Comparison of ENCODE assay signal across 4 fruit fly cellular contexts in the genomic region with DNA sequence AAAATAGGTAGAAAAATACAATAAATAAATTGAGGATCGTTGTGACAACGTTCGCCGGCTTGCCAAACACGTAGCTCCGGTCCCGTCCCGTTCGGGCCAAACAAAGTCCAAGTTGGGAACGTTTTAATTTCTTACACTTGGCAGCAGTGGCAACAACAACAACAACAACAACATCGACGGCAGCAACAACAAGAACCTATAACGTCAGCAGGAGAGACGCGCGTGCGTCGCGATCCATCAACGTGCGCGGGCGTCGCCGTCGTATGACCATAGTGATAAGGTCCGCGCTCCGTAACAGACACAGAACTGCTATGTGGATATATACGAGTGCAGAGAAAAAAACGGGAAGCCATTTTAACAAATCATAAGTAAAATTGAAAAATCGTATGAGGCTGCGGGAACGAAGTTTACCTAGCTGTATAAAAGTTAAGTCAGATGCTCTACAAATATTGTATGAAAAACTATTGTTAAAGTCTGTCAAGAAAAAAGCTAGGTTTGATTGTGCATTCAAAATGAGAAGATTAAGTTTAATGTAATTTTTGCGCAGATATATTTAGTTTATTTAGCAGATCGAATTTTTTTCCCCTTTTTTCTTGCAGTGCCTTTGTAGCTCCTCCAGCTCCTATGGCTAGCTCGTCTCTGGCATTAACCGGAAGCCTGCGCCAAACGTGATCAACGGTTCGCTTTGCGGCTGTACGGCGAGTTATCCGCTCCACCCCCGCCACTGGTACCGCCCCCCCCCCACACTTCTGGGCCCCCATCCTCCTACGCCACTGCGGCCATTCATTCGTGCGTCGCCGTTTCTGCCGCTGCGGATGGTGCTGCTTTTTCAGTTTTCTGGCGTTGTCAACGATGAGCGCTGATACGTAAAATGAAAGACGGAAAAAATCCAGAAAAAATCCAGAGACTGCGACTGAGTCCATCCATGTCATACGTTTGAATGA.
TF ChIP-seq lines count a peak whose summit lies in the region.

No protein-coding gene starts in this region.

- no peak for TF ChIP-seq CTCF in whole organism, embryonic (GFP tag; optimal IDR thresholded peaks at IDR 0.05; lab: Kevin White, UChicago)

TF ChIP-seq in whole organism, embryonic, 481 proteins besides CTCF, POLR2A, EP300 and RAD21 (continues in another document):
- TF ChIP-seq NC2β (GFP tag; optimal IDR thresholded peaks at IDR 0.05; lab: Kevin White, UChicago) (no peak), CG16863 (GFP tag; optimal IDR thresholded peaks at IDR 0.05; lab: Kevin White, UChicago) (no peak), jigr1 (GFP tag; IDR thresholded peaks at IDR 0.05; lab: Robert Waterston, UW) (no peak), Atf-2 (GFP tag; optimal IDR thresholded peaks at IDR 0.05; lab: Kevin White, UChicago) (no peak), CG1529 (GFP tag; optimal IDR thresholded peaks at IDR 0.05; lab: Kevin White, UChicago) (no peak), vvl (GFP tag; IDR thresholded peaks at IDR 0.05; lab: Robert Waterston, UW) (peak; percentile 59), pros (GFP tag; optimal IDR thresholded peaks at IDR 0.05; lab: Kevin White, UChicago) (no peak), zfh1 (GFP tag; IDR thresholded peaks at IDR 0.05; lab: Robert Waterston, UW) (peak; percentile 20; the same call in 1 of the 3 replicates), CG3995 (GFP tag; optimal IDR thresholded peaks at IDR 0.05; lab: Kevin White, UChicago) (no peak), CG14860 (GFP tag; IDR thresholded peaks at IDR 0.05; lab: Robert Waterston, UW; ENCODE audit: partially characterized antibody) (no peak), da (GFP tag; optimal IDR thresholded peaks at IDR 0.05; lab: Kevin White, UChicago) (no peak), Bteb2 (GFP tag; optimal IDR thresholded peaks at IDR 0.05; lab: Kevin White, UChicago) (no peak), Ssrp (tag; optimal IDR thresholded peaks at IDR 0.05; lab: Kevin White, UChicago) (no peak), tin (GFP tag; optimal IDR thresholded peaks at IDR 0.05; lab: Kevin White, UChicago) (no peak), crc (GFP tag; optimal IDR thresholded peaks at IDR 0.05; lab: Kevin White, UChicago) (no peak), aop (GFP tag; IDR thresholded peaks at IDR 0.05; lab: Robert Waterston, UW) (no peak), ham (GFP tag; IDR thresholded peaks at IDR 0.05; lab: Robert Waterston, UW) (no peak), insv (GFP tag; optimal IDR thresholded peaks at IDR 0.05; lab: Kevin White, UChicago) (no peak), danr (GFP tag; IDR thresholded peaks at IDR 0.05; lab: Robert Waterston, UW) (no peak), CG8290 (GFP tag; optimal IDR thresholded peaks at IDR 0.05; lab: Kevin White, UChicago) (no peak), CG8290 (tag; optimal IDR thresholded peaks at IDR 0.05; lab: Kevin White, UChicago) (no peak)

TF ChIP-seq in whole organism, prepupa, 60 proteins besides CTCF, POLR2A, EP300 and RAD21 (continues in another document):
- TF ChIP-seq CG32006 (GFP tag; optimal IDR thresholded peaks at IDR 0.05; lab: Kevin White, UChicago), result peak; percentile 45
- TF ChIP-seq CG1621 (tag; optimal IDR thresholded peaks at IDR 0.05; lab: Kevin White, UChicago), result peak; percentile 35
- peak; percentile 14 for TF ChIP-seq fd59A (GFP tag; optimal IDR thresholded peaks at IDR 0.05; lab: Kevin White, UChicago)
- TF ChIP-seq CG15336 (GFP tag; IDR thresholded peaks at IDR 0.05; lab: Robert Waterston, UW), result 0 out of 2 replicates have a peak, but pooled peaks have one; percentile 22
- no peak for TF ChIP-seq Eip75B (GFP tag; optimal IDR thresholded peaks at IDR 0.05; lab: Kevin White, UChicago)
- peak; percentile 45 for TF ChIP-seq CG3032 (tag; optimal IDR thresholded peaks at IDR 0.05; lab: Kevin White, UChicago)
- TF ChIP-seq achi (GFP tag; optimal IDR thresholded peaks at IDR 0.05; lab: Kevin White, UChicago), result peak; percentile 6
- TF ChIP-seq topi (GFP tag; optimal IDR thresholded peaks at IDR 0.05; lab: Kevin White, UChicago), result peak; percentile 33
- TF ChIP-seq Lpt (GFP tag; optimal IDR thresholded peaks at IDR 0.05; lab: Kevin White, UChicago), result peak; percentile 13
- no peak for TF ChIP-seq Sox14 (GFP tag; optimal IDR thresholded peaks at IDR 0.05; lab: Kevin White, UChicago)
- TF ChIP-seq CG6808 (GFP tag; optimal IDR thresholded peaks at IDR 0.05; lab: Kevin White, UChicago), result peak; percentile 19
- TF ChIP-seq Sox15 (GFP tag; optimal IDR thresholded peaks at IDR 0.05; lab: Kevin White, UChicago), result no peak
- 0 out of 3 replicates have a peak, but pooled peaks have one; percentile 26 for TF ChIP-seq eg (GFP tag; IDR thresholded peaks at IDR 0.05; lab: Robert Waterston, UW)
- TF ChIP-seq Hr4 (GFP tag; optimal IDR thresholded peaks at IDR 0.05; lab: Kevin White, UChicago), result no peak
- peak; percentile 2 for TF ChIP-seq acj6 (GFP tag; optimal IDR thresholded peaks at IDR 0.05; lab: Kevin White, UChicago)
- no peak for TF ChIP-seq CG7368 (GFP tag; optimal IDR thresholded peaks at IDR 0.05; lab: Kevin White, UChicago)
- TF ChIP-seq Hr39 (GFP tag; optimal IDR thresholded peaks at IDR 0.05; lab: Kevin White, UChicago), result no peak
- TF ChIP-seq spab (GFP tag; optimal IDR thresholded peaks at IDR 0.05; lab: Kevin White, UChicago), result peak; percentile 42
- no peak for TF ChIP-seq CG6854 (GFP tag; optimal IDR thresholded peaks at IDR 0.05; lab: Kevin White, UChicago)
- TF ChIP-seq CG6276 (GFP tag; optimal IDR thresholded peaks at IDR 0.05; lab: Kevin White, UChicago), result peak; percentile 12

TF ChIP-seq in whole organism, pupa, 21 proteins besides CTCF, POLR2A, EP300 and RAD21:
- TF ChIP-seq CG9948 (tag; optimal IDR thresholded peaks at IDR 0.05; lab: Kevin White, UChicago) (peak; percentile 45), CG8301 (tag; optimal IDR thresholded peaks at IDR 0.05; lab: Kevin White, UChicago) (peak; percentile 58), D1 (tag; optimal IDR thresholded peaks at IDR 0.05; lab: Kevin White, UChicago) (no peak), gl (tag; optimal IDR thresholded peaks at IDR 0.05; lab: Kevin White, UChicago) (no peak), CG4496 (GFP tag; IDR thresholded peaks at IDR 0.05; lab: Robert Waterston, UW) (peak; percentile 30; the same call in 1 of the 3 replicates), CG8159 (tag; optimal IDR thresholded peaks at IDR 0.05; lab: Kevin White, UChicago) (peak; percentile 67), Snoo (tag; optimal IDR thresholded peaks at IDR 0.05; lab: Kevin White, UChicago) (no peak), CG15710 (tag; optimal IDR thresholded peaks at IDR 0.05; lab: Kevin White, UChicago) (peak; percentile 38), Pif1A (GFP tag; optimal IDR thresholded peaks at IDR 0.05; lab: Kevin White, UChicago) (no peak), CG32121 (GFP tag; IDR thresholded peaks at IDR 0.05; lab: Robert Waterston, UW) (no peak), Pif1B (GFP tag; optimal IDR thresholded peaks at IDR 0.05; lab: Kevin White, UChicago) (no peak), CG12605 (GFP tag; IDR thresholded peaks at IDR 0.05; lab: Robert Waterston, UW) (no peak), CG10348 (GFP tag; IDR thresholded peaks at IDR 0.05; lab: Robert Waterston, UW) (no peak), CG17806 (tag; optimal IDR thresholded peaks at IDR 0.05; lab: Kevin White, UChicago) (peak; percentile 37), fd96Ca (GFP tag; IDR thresholded peaks at IDR 0.05; lab: Robert Waterston, UW) (no peak), EcR (GFP tag; optimal IDR thresholded peaks at IDR 0.05; lab: Kevin White, UChicago) (no peak), CG14655 (GFP tag; optimal IDR thresholded peaks at IDR 0.05; lab: Kevin White, UChicago) (peak; percentile 68), rn (GFP tag; IDR thresholded peaks at IDR 0.05; lab: Robert Waterston, UW) (no peak), CG34367 (tag; optimal IDR thresholded peaks at IDR 0.05; lab: Kevin White, UChicago) (no peak), Ets98B (GFP tag; IDR thresholded peaks at IDR 0.05; lab: Robert Waterston, UW) (no peak), CG13204 (GFP tag; optimal IDR thresholded peaks at IDR 0.05; lab: Kevin White, UChicago) (peak; percentile 65)

TF ChIP-seq in whole organism, wandering third instar larva, 38 proteins besides CTCF, POLR2A, EP300 and RAD21:
- TF ChIP-seq dmrt93B (GFP tag; optimal IDR thresholded peaks at IDR 0.05; lab: Kevin White, UChicago) (peak; percentile 4), brk (GFP tag; optimal IDR thresholded peaks at IDR 0.05; lab: Kevin White, UChicago) (no peak), CrebA (GFP tag; optimal IDR thresholded peaks at IDR 0.05; lab: Kevin White, UChicago; ENCODE audit: borderline replicate concordance) (no peak), Hr83 (GFP tag; optimal IDR thresholded peaks at IDR 0.05; lab: Kevin White, UChicago; ENCODE audit: poor library complexity, severe bottlenecking) (no peak), Dif (GFP tag; optimal IDR thresholded peaks at IDR 0.05; lab: Kevin White, UChicago; ENCODE audit: partially characterized antibody) (no peak), h (GFP tag; optimal IDR thresholded peaks at IDR 0.05; lab: Kevin White, UChicago) (peak; percentile 1), br (GFP tag; optimal IDR thresholded peaks at IDR 0.05; lab: Kevin White, UChicago) (no peak)
